Worm (Caenorhabditis elegans): Measurements from ENCODE around the gene ZK632.11.

DNA sequence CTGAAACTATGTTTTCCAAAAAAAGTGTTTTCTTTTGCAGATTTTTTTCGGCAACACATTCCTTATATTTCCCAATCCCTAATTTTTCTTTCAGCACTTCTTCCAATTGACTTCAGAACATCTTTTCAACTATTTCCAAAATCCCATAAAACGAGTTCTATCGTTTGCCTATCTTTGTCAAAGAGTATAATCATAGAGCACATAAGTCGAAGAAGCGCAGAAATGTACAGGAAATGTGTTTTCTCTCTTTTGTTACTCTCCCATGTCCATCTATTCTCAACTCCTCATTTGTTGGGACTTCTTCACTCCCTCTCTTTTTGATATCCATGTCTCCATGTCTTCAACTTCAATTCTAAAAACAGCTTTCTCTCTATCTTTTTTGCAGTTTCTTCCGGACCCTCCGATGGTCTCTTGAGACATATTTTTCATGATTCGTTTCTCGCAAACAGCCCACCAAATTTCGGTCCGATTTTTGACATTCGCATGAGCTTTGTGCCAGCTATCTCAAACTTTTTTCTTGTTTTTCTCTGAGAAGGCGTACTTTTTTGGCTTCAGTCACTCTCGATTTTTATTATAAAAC, 32.6 kb downstream of the ZK632.11 start, which contains the start of gene twk-48:
- TF ChIP-seq snpc-4 (tag; optimal IDR thresholded peaks at IDR 0.05) (no peak), dmd-4 (tag; optimal IDR thresholded peaks at IDR 0.05) (no peak), R02D3.7 (tag; optimal IDR thresholded peaks at IDR 0.05) (no peak), nhr-12 (tag; optimal IDR thresholded peaks at IDR 0.05) (no peak), blmp-1 (tag; optimal IDR thresholded peaks at IDR 0.05; ENCODE audit: insufficient read depth) (no peak), lin-39 (tag; optimal IDR thresholded peaks at IDR 0.05) (no peak), ztf-1 (GFP tag; conservative IDR thresholded peaks at IDR 0.05) (no peak), zag-1 (tag; optimal IDR thresholded peaks at IDR 0.05) (no peak), mdl-1 (tag; optimal IDR thresholded peaks at IDR 0.05) (no peak), C34F6.9 (tag; optimal IDR thresholded peaks at IDR 0.05) (peak; percentile 2)
